Worm (Caenorhabditis elegans) whole organism, L4 larva: ENCODE results near the gene B0244.10.

Experiments
- nhr-25 ChIP-seq: sonication (generic microtip); optimal IDR thresholded peaks from 2 replicates; lab custom pipeline; 2017; ENCODE audit warnings: missing genetic modification characterization, mild to moderate bottlenecking, missing compliant biosample characterization, antibody characterized with exemption, moderate library complexity, borderline replicate concordance; ENCODE audit not compliant: insufficient read depth
- pha-4 ChIP-seq, 2 experiments: fragments of 150-350 bp in 1 of 2; fragments of 200-800 bp in 1 of 2; sonication (Bioruptor generic) in 1 of 2; IDR thresholded peaks in 1 of 2; optimal IDR thresholded peaks in 1 of 2; 2 replicates each; pipeline versions ENCODE4 v1.3.6 to Lab custom; 2014 to 2022; ENCODE audit warnings: missing genetic modification characterization in 2 of 2, missing genetic modification reagents in 2 of 2, missing biosample characterization in 1 of 2, missing compliant biosample characterization in 1 of 2
- unc-130 ChIP-seq: sonication (generic microtip); optimal IDR thresholded peaks from 2 replicates; lab custom pipeline; 2016; ENCODE audit warnings: missing genetic modification reagents, missing genetic modification characterization, missing compliant biosample characterization

- TF ChIP-seq unc-130 (GFP tag; lab: Kevin White, UChicago) (no peak), pha-4 (GFP tag; IDR thresholded peaks at IDR 0.05; lab: Robert Waterston, UW) (no peak), pha-4 (tag; optimal IDR thresholded peaks at IDR 0.05; lab: Kevin White, UChicago) (no peak), nhr-25 (no peak)
Measured at ce11 chrIII:5760721-5761120, 25.8 kb downstream of the B0244.10 start.
